Worm (Caenorhabditis elegans) whole organism, L4/young adult: ENCODE results near the gene eelo-2.
A peak's percentile ranks its signal among the peaks of the same experiment; 100 is the strongest.

ENCODE experiments used
- W03F9.2 ChIP-seq: fragments of 150-350 bp; optimal IDR thresholded peaks from 2 replicates; lab custom pipeline; 2014; ENCODE audit warnings: missing biosample characterization, missing genetic modification characterization
- dao-5 ChIP-seq: sonication (generic microtip); optimal IDR thresholded peaks from 2 replicates; lab custom pipeline; 2016; ENCODE audit warnings: missing genotype, missing genetic modification characterization, moderate library complexity, missing compliant biosample characterization
- him-1 ChIP-seq: sonication (generic microtip); optimal IDR thresholded peaks from 2 replicates; lab custom pipeline; 2016; ENCODE audit warnings: missing genotype, missing genetic modification reagents, missing genetic modification characterization, missing compliant biosample characterization

The eelo-2 gene

DNA sequence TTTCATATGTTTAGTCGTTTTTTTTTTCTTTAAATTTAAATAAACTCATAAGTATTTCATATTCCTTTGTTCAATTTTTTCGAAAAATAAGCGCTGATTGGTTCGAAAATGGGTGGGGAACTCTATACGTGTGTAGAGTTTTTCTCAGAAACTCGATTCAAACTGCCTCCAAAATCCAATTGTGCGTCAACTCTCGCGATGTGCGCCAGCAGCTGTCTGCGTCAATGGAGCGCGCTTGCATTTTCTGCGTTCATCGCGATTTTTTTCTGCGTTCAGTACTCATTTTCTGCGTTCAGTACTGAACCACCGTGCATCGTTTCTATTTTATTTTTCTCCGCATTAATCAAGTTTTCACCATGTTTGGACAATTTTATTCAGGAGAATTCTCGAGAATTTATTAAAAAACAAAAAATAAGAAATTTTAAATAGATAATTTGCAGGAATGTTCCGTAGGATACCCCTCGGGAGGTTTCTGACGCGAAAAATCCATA, at the start of gene eelo-2:
Gene eelo-2, plus strand, starts transcription at position 441 of the 491 bp plus-strand sequence.
- TF ChIP-seq W03F9.2 (tag; lab: Kevin White, UChicago) (peak; percentile 98), him-1 (tag; lab: Kevin White, UChicago) (peak; percentile 82), dao-5 (no peak)

DNA sequence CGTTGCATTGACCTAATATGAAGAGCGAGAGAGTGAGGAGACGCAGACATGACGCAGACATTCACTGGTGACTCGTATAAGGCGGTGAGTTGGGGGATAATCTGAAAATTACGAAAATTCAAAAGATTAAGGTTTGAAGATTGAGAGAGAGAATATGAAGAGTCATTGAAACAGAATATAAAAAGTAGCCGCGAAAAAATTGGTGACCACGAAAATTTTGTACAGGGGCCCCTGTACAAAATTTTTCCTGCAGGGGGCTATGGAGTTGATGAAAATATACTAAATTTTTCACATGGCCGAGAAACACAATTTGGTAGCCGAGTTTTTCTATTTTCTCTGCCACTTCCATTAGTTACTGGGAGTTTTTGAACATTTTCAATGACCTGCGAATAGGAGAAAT, 43.2 kb upstream of the eelo-2 start, which contains the start of gene cnnm-1:
Gene cnnm-1, minus strand, starts transcription at position 101 of the 400 bp plus-strand sequence.
- TF ChIP-seq him-1 (tag; lab: Kevin White, UChicago) (no peak), dao-5 (no peak), W03F9.2 (tag; lab: Kevin White, UChicago) (no peak)

DNA sequence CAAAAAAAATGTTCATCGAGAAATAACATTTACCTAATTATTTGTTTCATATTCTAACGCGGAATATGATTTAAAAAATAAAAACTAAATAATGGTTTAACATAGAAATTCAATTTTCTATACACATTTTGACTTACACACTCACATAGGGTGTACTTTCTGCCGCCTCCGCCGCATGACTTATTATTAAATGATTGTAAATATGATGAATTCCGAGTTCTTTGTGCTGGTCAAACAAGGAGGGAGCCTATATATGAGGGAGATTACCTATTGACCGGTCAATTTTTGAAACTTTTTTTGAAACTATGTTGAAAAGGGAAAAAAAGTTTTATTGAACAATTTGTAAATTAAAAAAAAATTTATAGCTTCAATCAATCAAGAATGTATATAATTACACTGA, 42.1 kb upstream of the eelo-2 start:
- TF ChIP-seq W03F9.2 (tag; lab: Kevin White, UChicago) (no peak), dao-5 (no peak), him-1 (tag; lab: Kevin White, UChicago) (no peak)

DNA sequence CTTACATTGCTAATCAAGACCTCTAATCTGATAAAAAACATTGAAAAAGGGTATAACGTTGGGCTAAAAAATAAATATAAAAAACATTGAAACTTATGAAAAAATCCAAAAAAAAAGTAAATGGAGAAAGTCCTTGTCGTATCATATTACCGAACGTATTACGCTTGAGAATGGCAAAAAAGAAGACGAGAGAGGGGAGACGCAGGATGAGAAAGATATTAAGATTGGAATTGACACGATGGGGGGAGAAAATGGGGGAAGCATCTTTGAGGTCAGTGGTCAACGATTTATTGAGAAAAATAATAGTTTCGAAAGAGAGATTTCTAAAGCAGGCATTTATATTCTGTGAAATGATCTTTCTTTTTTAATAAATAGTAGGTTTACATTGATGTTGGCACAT, 40.6 kb upstream of the eelo-2 start:
- TF ChIP-seq him-1 (tag; lab: Kevin White, UChicago), result no peak
- no peak for TF ChIP-seq W03F9.2 (tag; lab: Kevin White, UChicago)
- no peak for TF ChIP-seq dao-5

DNA sequence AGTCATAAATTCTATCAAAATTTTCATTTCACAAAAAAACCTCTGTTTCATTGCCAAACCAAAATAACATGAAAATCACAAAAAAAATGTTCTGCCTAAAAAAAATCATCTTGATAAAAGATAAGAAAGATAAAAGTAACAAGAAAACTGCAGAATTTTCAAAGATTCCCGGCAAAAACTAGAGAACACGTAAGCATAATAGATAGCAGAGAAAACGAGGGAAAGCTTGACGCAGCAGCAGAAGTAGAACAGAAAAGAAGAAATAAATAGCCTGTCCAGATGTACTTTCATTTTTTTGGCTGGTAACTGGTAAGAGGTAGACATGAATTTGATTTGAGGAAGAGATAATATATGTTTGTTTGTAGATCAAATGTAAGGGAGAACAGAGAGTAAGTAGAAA, 39.2 kb upstream of the eelo-2 start:
- TF ChIP-seq W03F9.2 (tag; lab: Kevin White, UChicago) (no peak), dao-5 (no peak), him-1 (tag; lab: Kevin White, UChicago) (no peak)

DNA sequence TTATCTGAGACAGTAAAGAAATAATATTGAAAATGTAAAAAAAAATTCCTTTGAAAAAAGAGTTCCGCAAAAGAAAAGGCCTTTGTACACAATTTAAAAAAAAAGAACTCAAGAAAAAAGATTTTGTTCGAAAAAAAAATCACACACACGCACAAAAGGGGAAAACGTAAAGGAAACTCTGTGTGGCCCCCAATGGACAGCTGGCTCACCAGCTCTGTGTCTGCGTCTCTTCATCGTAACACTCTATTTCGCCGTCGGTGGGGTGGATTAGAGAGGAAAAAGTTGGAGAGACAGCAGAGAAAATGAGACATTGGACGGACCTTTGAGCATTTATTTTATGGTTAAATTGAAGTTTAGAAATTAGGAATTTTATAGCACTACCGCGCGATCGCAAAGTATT, 34.9 kb upstream of the eelo-2 start:
- no peak for TF ChIP-seq him-1 (tag; lab: Kevin White, UChicago)
- no peak for TF ChIP-seq dao-5
- no peak for TF ChIP-seq W03F9.2 (tag; lab: Kevin White, UChicago)

DNA sequence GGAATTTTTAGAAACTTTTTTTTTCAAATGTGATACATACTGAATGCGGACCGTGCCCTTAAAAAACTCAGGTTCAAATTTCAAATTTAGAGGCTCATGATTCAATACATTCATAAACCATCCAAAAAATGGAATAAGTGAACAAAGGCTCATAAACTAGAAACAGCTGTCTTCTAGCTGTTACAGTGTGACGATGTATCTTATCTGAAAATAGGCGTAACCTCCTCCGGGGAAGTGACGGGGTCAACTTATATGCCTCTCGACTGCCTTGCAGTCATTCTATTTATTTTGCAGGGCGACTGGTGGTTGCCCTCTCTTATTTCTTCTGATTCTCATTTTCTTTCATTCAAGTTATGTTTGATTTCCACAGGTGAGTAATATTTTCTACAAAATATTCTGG, 33.9 kb upstream of the eelo-2 start, which contains the start of gene Y116A8B.1:
Gene Y116A8B.1, plus strand, starts transcription at position 301 of the 400 bp plus-strand sequence.
- no peak for TF ChIP-seq dao-5
- TF ChIP-seq him-1 (tag; lab: Kevin White, UChicago), result no peak
- no peak for TF ChIP-seq W03F9.2 (tag; lab: Kevin White, UChicago)

DNA sequence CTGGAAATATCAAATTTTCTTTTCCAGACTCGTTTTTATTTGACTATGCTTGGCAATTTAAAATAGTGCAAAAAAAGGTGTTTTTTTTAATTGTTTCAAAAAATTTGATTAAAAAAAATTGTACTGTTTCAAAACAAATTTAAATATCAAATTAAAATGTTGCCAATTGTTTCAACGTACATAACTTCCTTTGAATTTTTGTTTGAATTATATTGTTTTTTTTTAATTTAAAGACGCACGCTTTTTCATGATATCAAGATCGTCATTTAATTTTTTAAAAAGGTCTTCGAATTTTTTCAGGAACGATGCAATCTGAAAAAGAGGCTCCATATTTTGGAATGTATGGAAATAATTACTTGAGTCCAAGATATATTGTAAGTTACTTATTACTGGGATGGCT, 26.5 kb upstream of the eelo-2 start, which contains the start of gene Y116A8B.4:
Gene Y116A8B.4, plus strand, starts transcription at position 301 of the 400 bp plus-strand sequence.
- TF ChIP-seq dao-5 (no peak), him-1 (tag; lab: Kevin White, UChicago) (no peak), W03F9.2 (tag; lab: Kevin White, UChicago) (no peak)

DNA sequence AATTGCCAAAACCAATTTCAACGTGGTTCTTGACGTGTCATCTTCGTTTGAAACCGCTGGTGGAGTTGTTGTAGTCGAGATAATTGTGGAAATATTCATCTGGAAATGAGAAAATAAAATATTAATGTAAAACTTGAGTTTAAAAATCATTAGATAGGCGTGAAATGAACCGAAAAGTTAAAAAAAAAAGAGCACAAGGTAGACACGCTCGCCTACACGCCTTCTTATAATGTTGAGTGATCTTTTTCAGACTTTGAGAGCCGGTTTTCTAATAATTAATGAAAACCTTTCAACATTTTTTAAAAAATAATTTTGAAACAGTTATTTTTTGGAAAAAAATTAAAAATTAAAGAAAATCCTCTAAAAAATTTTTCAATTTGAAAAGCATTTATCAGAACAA, 19.0 kb upstream of the eelo-2 start, which contains the start of gene npr-32:
Gene npr-32, minus strand, starts transcription at position 101 of the 400 bp plus-strand sequence.
- no peak for TF ChIP-seq W03F9.2 (tag; lab: Kevin White, UChicago)
- TF ChIP-seq him-1 (tag; lab: Kevin White, UChicago), result no peak
- TF ChIP-seq dao-5, result no peak

DNA sequence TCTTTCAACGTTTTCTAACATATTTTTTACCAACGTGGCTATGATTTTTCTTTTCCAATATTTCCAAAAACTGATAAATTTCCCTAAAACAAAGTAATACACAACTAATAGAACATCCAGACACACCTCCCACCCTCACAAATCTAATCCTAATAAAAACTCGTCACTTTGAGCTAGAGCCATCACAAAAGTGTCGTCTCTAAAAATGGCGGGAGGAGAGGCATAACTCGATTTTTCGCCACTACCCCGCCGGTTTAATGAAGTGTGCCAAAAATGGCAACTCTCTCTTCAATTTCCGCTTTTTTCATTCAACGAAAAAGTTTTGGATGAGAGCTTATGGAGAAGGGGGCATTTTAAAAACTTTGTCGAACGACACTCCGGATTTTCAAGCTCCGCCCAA, 17.0 kb upstream of the eelo-2 start:
- TF ChIP-seq him-1 (tag; lab: Kevin White, UChicago), result no peak
- no peak for TF ChIP-seq dao-5
- TF ChIP-seq W03F9.2 (tag; lab: Kevin White, UChicago), result no peak

DNA sequence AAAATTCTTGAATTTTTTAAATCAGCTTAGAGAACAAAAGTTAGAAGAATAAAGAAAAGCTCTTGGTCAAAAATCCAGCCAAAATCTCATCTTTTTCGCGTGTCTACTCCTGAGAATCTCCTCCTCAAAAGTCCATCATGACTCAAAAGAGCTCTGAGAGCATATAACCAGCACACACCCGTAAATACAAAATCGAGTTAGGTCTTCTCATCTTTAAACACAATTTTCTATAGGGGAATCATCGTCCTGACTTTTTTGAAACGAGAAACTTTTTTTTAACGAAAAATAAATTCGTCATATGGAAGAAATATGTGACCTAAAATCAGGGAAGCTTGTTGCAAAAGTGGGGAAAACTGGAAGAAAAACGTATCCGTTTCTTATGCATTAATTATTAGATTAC, 16.4 kb upstream of the eelo-2 start:
- TF ChIP-seq W03F9.2 (tag; lab: Kevin White, UChicago) (no peak), him-1 (tag; lab: Kevin White, UChicago) (no peak), dao-5 (no peak)

DNA sequence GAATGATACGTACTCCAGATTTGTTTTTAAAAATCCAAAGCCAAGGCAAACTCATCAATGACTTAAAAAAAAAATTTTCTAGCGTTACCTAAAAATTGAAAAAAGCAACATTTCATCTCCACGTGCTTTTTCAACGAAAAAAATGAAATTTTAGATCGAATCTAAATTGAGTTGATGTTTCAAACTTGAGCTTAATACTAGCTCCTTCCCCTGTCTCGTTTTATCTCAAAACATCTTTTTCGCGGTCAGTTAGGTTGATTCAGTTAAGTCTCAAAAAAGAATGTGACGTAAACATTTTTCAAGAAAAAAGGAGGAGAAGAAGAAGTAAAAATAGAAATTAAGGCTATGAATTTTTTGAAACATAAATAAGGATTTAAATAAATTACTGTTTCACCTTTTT, 12.9 kb upstream of the eelo-2 start:
- TF ChIP-seq W03F9.2 (tag; lab: Kevin White, UChicago) (no peak), him-1 (tag; lab: Kevin White, UChicago) (no peak), dao-5 (no peak)

DNA sequence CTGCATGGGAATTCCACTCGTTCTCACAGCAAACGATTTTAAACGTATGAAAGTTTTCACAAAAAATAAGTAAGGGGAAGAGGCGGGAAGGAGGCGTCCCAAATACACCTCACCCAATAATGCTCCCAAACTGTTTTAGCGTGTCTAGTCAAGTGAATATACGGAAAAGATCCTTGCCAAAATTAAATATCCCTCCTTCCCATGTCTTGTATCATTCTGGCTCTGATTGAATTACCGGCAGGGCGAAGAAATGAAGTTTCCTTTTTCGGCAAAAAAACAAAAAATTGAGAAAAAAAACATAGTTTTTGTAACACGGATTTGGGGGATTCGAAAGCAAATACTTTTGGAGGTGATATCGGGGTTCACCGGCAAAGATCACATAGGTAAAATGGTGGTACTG, 11.0 kb upstream of the eelo-2 start:
- TF ChIP-seq dao-5 (no peak), W03F9.2 (tag; lab: Kevin White, UChicago) (no peak), him-1 (tag; lab: Kevin White, UChicago) (no peak)

DNA sequence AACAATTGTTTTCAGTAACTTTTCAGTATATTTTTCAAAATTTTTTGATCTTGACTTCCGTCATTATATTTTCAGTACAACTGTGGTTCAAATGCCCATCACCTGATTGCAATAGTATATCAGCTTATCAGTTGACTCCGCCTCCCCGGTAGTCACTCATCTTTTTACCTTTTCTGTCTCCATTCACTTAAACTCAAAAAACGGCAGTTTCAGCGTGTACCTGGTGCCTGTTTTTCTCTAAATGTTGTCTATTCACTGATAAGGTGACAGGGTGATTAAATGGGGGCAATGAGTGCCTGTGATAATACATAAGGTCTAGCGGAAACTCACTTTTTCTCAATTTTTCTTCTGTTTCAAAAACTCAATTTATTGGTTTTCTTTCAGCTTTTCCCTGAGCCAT, 4.7 kb upstream of the eelo-2 start, which contains the start of gene ZK550.2:
Gene ZK550.2, plus strand, starts transcription at position 385 of the 400 bp plus-strand sequence.
- TF ChIP-seq him-1 (tag; lab: Kevin White, UChicago) (no peak), W03F9.2 (tag; lab: Kevin White, UChicago) (peak; percentile 38)

DNA sequence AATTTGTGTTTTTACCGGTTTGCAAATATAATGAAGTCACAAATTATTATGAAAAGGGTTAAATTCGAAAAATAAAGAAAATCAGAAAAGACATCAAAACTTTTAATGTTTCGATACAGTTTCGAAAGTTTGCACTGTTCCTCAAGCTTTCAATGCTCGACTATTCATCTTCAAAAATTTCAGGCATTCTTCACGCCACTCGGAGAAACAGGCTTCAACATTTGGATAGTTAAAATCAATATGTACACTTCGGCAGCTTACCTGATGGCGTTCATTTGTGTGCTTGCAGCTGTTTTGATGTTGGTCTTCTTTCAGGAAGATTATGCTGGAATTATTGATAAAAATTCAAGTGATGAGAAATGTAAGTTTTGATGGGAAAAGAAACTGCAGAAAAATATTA, 2.7 kb upstream of the eelo-2 start:
- TF ChIP-seq him-1 (tag; lab: Kevin White, UChicago) (no peak), W03F9.2 (tag; lab: Kevin White, UChicago) (no peak), dao-5 (no peak)
